Fruit fly (Drosophila melanogaster) whole organism, adult: ENCODE results near the gene CG7378.

Source experiments
- CG11617 ChIP-seq: fragments of 200-800 bp; sonication (Bioruptor generic); optimal IDR thresholded peaks from 2 replicates; lab custom pipeline; 2017; ENCODE audit warnings: mild to moderate bottlenecking, missing biosample characterization, missing genetic modification reagents, missing genetic modification characterization
- CG12768 ChIP-seq: fragments of 200-800 bp; sonication (Bioruptor generic); optimal IDR thresholded peaks from 2 replicates; lab custom pipeline; 2017; ENCODE audit warnings: missing biosample characterization, missing genetic modification characterization, mild to moderate bottlenecking, moderate library complexity, missing genetic modification reagents
- CG14711 ChIP-seq: fragments of 200-800 bp; sonication (Bioruptor generic); optimal IDR thresholded peaks from 2 replicates; lab custom pipeline; 2018; ENCODE audit warnings: missing biosample characterization, mild to moderate bottlenecking, missing genetic modification characterization, moderate library complexity
- CG1620 ChIP-seq: fragments of 200-800 bp; sonication (Bioruptor generic); optimal IDR thresholded peaks from 2 replicates; lab custom pipeline; 2016; ENCODE audit warnings: missing biosample characterization, missing genetic modification characterization
- CG33017 ChIP-seq: fragments of 200-800 bp; sonication (Bioruptor generic); optimal IDR thresholded peaks from 2 replicates; lab custom pipeline; 2018; ENCODE audit warnings: missing biosample characterization, mild to moderate bottlenecking, missing genetic modification characterization, moderate library complexity
- CG7045 ChIP-seq: fragments of 200-800 bp; sonication (Bioruptor generic); optimal IDR thresholded peaks from 2 replicates; lab custom pipeline; 2017; ENCODE audit warnings: missing biosample characterization, mild to moderate bottlenecking, missing genetic modification characterization
- Clk ChIP-seq: fragments of 200-800 bp; sonication (Bioruptor generic); optimal IDR thresholded peaks from 2 replicates; lab custom pipeline; 2017; ENCODE audit warnings: missing biosample characterization, missing genetic modification characterization
- cic ChIP-seq: fragments of 200-800 bp; sonication (Bioruptor generic); optimal IDR thresholded peaks from 2 replicates; lab custom pipeline; 2017; ENCODE audit warnings: missing biosample characterization, mild to moderate bottlenecking, missing genetic modification characterization, moderate library complexity
- cnc ChIP-seq, 2 experiments: fragments of >200 bp; optimal IDR thresholded peaks; 2 replicates each; lab custom pipeline; 2017
- kay ChIP-seq: fragments of 200-800 bp; sonication (Bioruptor generic); peaks from one replicate; lab custom pipeline; 2016; ENCODE audit warnings: missing biosample characterization, missing genetic modification characterization, borderline replicate concordance
- pad ChIP-seq: fragments of 200-800 bp; sonication (Bioruptor generic); optimal IDR thresholded peaks from 3 replicates; lab custom pipeline; 2017; ENCODE audit warnings: missing biosample characterization, missing genetic modification characterization, mild to moderate bottlenecking, moderate library complexity, missing genetic modification reagents
- tj ChIP-seq: fragments of 200-800 bp; sonication (Bioruptor generic); optimal IDR thresholded peaks from 3 replicates; lab custom pipeline; 2017; ENCODE audit warnings: missing biosample characterization, mild to moderate bottlenecking, missing genetic modification characterization, moderate library complexity
- toe ChIP-seq: fragments of 200-800 bp; sonication (Bioruptor generic); optimal IDR thresholded peaks from 2 replicates; lab custom pipeline; 2016; ENCODE audit warnings: missing biosample characterization, missing genetic modification characterization

dm6 chrX:18864483-18865358 is 35.5 kb upstream of the CG7378 start:
- TF ChIP-seq CG7045 (GFP tag; lab: Kevin White, UChicago) = no peak
- no peak for TF ChIP-seq CG1620 (GFP tag; lab: Kevin White, UChicago)
- TF ChIP-seq kay = no peak
- TF ChIP-seq cic (GFP tag; lab: Kevin White, UChicago) = no peak
- peak; percentile 91 for TF ChIP-seq pad (GFP tag; lab: Kevin White, UChicago)
- TF ChIP-seq CG14711 (tag; lab: Kevin White, UChicago) = no peak
- no peak for TF ChIP-seq CG12768 (GFP tag; lab: Kevin White, UChicago)
- TF ChIP-seq tj = no peak
- TF ChIP-seq CG33017 (tag; lab: Kevin White, UChicago) = no peak
- no peak for TF ChIP-seq Clk
- TF ChIP-seq toe (GFP tag; lab: Kevin White, UChicago) = no peak
- TF ChIP-seq CG11617 (GFP tag; lab: Kevin White, UChicago) = no peak
- no peak for TF ChIP-seq cnc (optimal IDR thresholded peaks at IDR 0.05; lab: Kevin White, UChicago)
